Worm (Caenorhabditis elegans) whole organism, late embryonic: Measurements from ENCODE around the gene sfa-1.

ENCODE experiments used
- C08G9.2 ChIP-seq: sonication (generic microtip); optimal IDR thresholded peaks from 2 replicates; lab custom pipeline; 2016; ENCODE audit warnings: mild to moderate bottlenecking, missing genetic modification characterization, moderate library complexity, missing compliant biosample characterization
- C38D4.7 ChIP-seq: fragments of 200-800 bp; sonication (Bioruptor generic); optimal IDR thresholded peaks from 2 replicates; lab custom pipeline; 2018; ENCODE audit warnings: mild to moderate bottlenecking, missing genetic modification characterization, moderate library complexity, missing compliant biosample characterization
- F13H6.1 ChIP-seq: sonication (generic microtip); optimal IDR thresholded peaks from 2 replicates; lab custom pipeline; 2016; ENCODE audit warnings: missing genetic modification characterization, missing compliant biosample characterization
- K09A11.1 ChIP-seq: sonication (generic microtip); optimal IDR thresholded peaks from 2 replicates; lab custom pipeline; 2017; ENCODE audit warnings: antibody characterized with exemption, mild to moderate bottlenecking, missing genetic modification characterization, missing compliant biosample characterization; ENCODE audit not compliant: insufficient read depth
- ahr-1 ChIP-seq: sonication (generic microtip); optimal IDR thresholded peaks from 2 replicates; lab custom pipeline; 2016; ENCODE audit warnings: missing genetic modification characterization, missing compliant biosample characterization
- ama-1 ChIP-seq: fragments of 150-350 bp; optimal IDR thresholded peaks from 2 replicates; lab custom pipeline; 2014
- ceh-14 ChIP-seq: sonication (generic microtip); optimal IDR thresholded peaks from 2 replicates; lab custom pipeline; 2016; ENCODE audit warnings: missing genotype, missing genetic modification characterization, missing compliant biosample characterization
- ceh-18 ChIP-seq: sonication (generic microtip); optimal IDR thresholded peaks from 2 replicates; lab custom pipeline; 2016; ENCODE audit warnings: missing genetic modification characterization, missing compliant biosample characterization
- ceh-2 ChIP-seq: sonication (generic microtip); optimal IDR thresholded peaks from 2 replicates; lab custom pipeline; 2016; ENCODE audit warnings: missing genotype, missing genetic modification characterization, missing compliant biosample characterization
- ceh-22 ChIP-seq: sonication (generic microtip); optimal IDR thresholded peaks from 2 replicates; lab custom pipeline; 2017; ENCODE audit warnings: missing biosample characterization, missing genetic modification characterization
- ceh-30 ChIP-seq: fragments of 150-350 bp; optimal IDR thresholded peaks from 2 replicates; lab custom pipeline; 2014; ENCODE audit warnings: missing biosample characterization, missing genetic modification characterization
- ceh-34 ChIP-seq: sonication (generic microtip); optimal IDR thresholded peaks from 2 replicates; lab custom pipeline; 2016; ENCODE audit warnings: mild to moderate bottlenecking, missing genetic modification characterization, missing compliant biosample characterization
- ceh-45 ChIP-seq: fragments of 200-800 bp; sonication (Bioruptor generic); IDR thresholded peaks from 2 replicates; pipeline ENCODE4 v1.3.6; 2022; ENCODE audit warnings: missing genetic modification reagents, missing genetic modification characterization, missing compliant biosample characterization
- ceh-6 ChIP-seq: fragments of 200-800 bp; sonication (Bioruptor generic); optimal IDR thresholded peaks from 2 replicates; lab custom pipeline; 2018; ENCODE audit warnings: mild to moderate bottlenecking, missing genetic modification characterization, missing compliant biosample characterization
- che-1 ChIP-seq: sonication (generic microtip); optimal IDR thresholded peaks from 2 replicates; lab custom pipeline; 2016; ENCODE audit warnings: mild to moderate bottlenecking, missing genetic modification characterization, missing compliant biosample characterization
- dve-1 ChIP-seq: sonication (generic microtip); optimal IDR thresholded peaks from 2 replicates; lab custom pipeline; 2017; ENCODE audit warnings: antibody characterized with exemption, mild to moderate bottlenecking, missing genetic modification characterization, missing compliant biosample characterization
- elt-2 ChIP-seq: sonication (generic microtip); optimal IDR thresholded peaks from 2 replicates; lab custom pipeline; 2016; ENCODE audit warnings: missing genetic modification reagents, missing genetic modification characterization, missing compliant biosample characterization
- elt-4 ChIP-seq: sonication (generic microtip); optimal IDR thresholded peaks from 2 replicates; lab custom pipeline; 2016; ENCODE audit warnings: missing genetic modification characterization, missing compliant biosample characterization
- ets-4 ChIP-seq: sonication (generic microtip); optimal IDR thresholded peaks from 2 replicates; lab custom pipeline; 2016; ENCODE audit warnings: missing genetic modification characterization, missing compliant biosample characterization
- fax-1 ChIP-seq: sonication (generic microtip); optimal IDR thresholded peaks from 2 replicates; lab custom pipeline; 2016; ENCODE audit warnings: missing genotype, missing genetic modification characterization, missing compliant biosample characterization
- gmeb-2 ChIP-seq: sonication (generic microtip); optimal IDR thresholded peaks from 2 replicates; lab custom pipeline; 2016; ENCODE audit warnings: missing genetic modification characterization, inconsistent platforms, missing compliant biosample characterization
- hlh-15 ChIP-seq: sonication (generic microtip); optimal IDR thresholded peaks from 2 replicates; lab custom pipeline; 2016; ENCODE audit warnings: missing genetic modification characterization, missing compliant biosample characterization
- hlh-30 ChIP-seq: sonication (generic microtip); optimal IDR thresholded peaks from 2 replicates; lab custom pipeline; 2017; ENCODE audit warnings: antibody characterized with exemption, missing genetic modification characterization, missing compliant biosample characterization; ENCODE audit not compliant: insufficient read depth
- hlh-6 ChIP-seq: sonication (generic microtip); optimal IDR thresholded peaks from 2 replicates; lab custom pipeline; 2016; ENCODE audit warnings: missing genotype, missing genetic modification characterization, missing compliant biosample characterization
- hlh-8 ChIP-seq: sonication (generic microtip); optimal IDR thresholded peaks from 2 replicates; lab custom pipeline; 2016; ENCODE audit warnings: missing genotype, missing genetic modification characterization, missing compliant biosample characterization
- lin-11 ChIP-seq: fragments of 200-800 bp; sonication (Bioruptor generic); optimal IDR thresholded peaks from 2 replicates; lab custom pipeline; 2018; ENCODE audit warnings: mild to moderate bottlenecking, missing genetic modification characterization, missing compliant biosample characterization
- nfya-1 ChIP-seq: sonication (generic microtip); optimal IDR thresholded peaks from 2 replicates; lab custom pipeline; 2017; ENCODE audit warnings: missing genetic modification characterization, mild to moderate bottlenecking, missing compliant biosample characterization, antibody characterized with exemption, moderate library complexity
- nhr-232 ChIP-seq: sonication (generic microtip); optimal IDR thresholded peaks from 2 replicates; lab custom pipeline; 2016; ENCODE audit warnings: missing genetic modification characterization, missing compliant biosample characterization
- npax-4 ChIP-seq: sonication (generic microtip); optimal IDR thresholded peaks from 2 replicates; lab custom pipeline; 2016; ENCODE audit warnings: missing genetic modification characterization, missing compliant biosample characterization
- odd-2 ChIP-seq: sonication (generic microtip); optimal IDR thresholded peaks from 2 replicates; lab custom pipeline; 2017; ENCODE audit warnings: antibody characterized with exemption, mild to moderate bottlenecking, missing genetic modification characterization, missing compliant biosample characterization
- pag-3 ChIP-seq: sonication (generic microtip); optimal IDR thresholded peaks from 2 replicates; lab custom pipeline; 2016; ENCODE audit warnings: missing compliant biosample characterization, missing genetic modification characterization, borderline replicate concordance
- pqm-1 ChIP-seq: sonication (generic microtip); optimal IDR thresholded peaks from 2 replicates; lab custom pipeline; 2016; ENCODE audit warnings: missing genetic modification characterization, missing compliant biosample characterization
- pros-1 ChIP-seq: fragments of 150-350 bp; optimal IDR thresholded peaks from 2 replicates; lab custom pipeline; 2014; ENCODE audit warnings: missing biosample characterization, missing genetic modification reagents, missing genetic modification characterization
- ref-2 ChIP-seq: sonication (generic microtip); optimal IDR thresholded peaks from 2 replicates; lab custom pipeline; 2016; ENCODE audit warnings: missing genetic modification characterization, missing compliant biosample characterization
- rnt-1 ChIP-seq: sonication (generic microtip); optimal IDR thresholded peaks from 2 replicates; lab custom pipeline; 2016; ENCODE audit warnings: missing genetic modification characterization, missing compliant biosample characterization
- sox-4 ChIP-seq: sonication (generic microtip); optimal IDR thresholded peaks from 2 replicates; lab custom pipeline; 2017; ENCODE audit warnings: mild to moderate bottlenecking, missing genetic modification characterization, inconsistent platforms, missing compliant biosample characterization
- tbx-2 ChIP-seq: sonication (generic microtip); optimal IDR thresholded peaks from 2 replicates; lab custom pipeline; 2016; ENCODE audit warnings: missing genetic modification characterization, missing compliant biosample characterization
- tbx-7 ChIP-seq: sonication (generic microtip); optimal IDR thresholded peaks from 2 replicates; lab custom pipeline; 2016; ENCODE audit warnings: missing genotype, missing genetic modification characterization, missing compliant biosample characterization
- unc-3 ChIP-seq, 2 experiments: fragments of 200-800 bp in 1 of 2; sonication (Bioruptor generic) in 1 of 2; sonication (generic microtip) in 1 of 2; conservative IDR thresholded peaks in 1 of 2; optimal IDR thresholded peaks in 1 of 2; 2 replicates each; pipeline versions ENCODE4 v1.3.6 to Lab custom; 2016 to 2022; ENCODE audit warnings: missing compliant biosample characterization in 2 of 2, missing genetic modification characterization in 2 of 2, missing genetic modification reagents in 1 of 2
- unc-55 ChIP-seq: sonication (generic microtip); optimal IDR thresholded peaks from 2 replicates; lab custom pipeline; 2017; ENCODE audit warnings: missing biosample characterization, missing genetic modification reagents, missing genetic modification characterization
- zip-5 ChIP-seq: sonication (generic microtip); optimal IDR thresholded peaks from 2 replicates; lab custom pipeline; 2016; ENCODE audit warnings: missing genetic modification characterization, missing compliant biosample characterization
- ztf-16 ChIP-seq: sonication (generic microtip); optimal IDR thresholded peaks from 2 replicates; lab custom pipeline; 2017; ENCODE audit warnings: missing genetic modification characterization, missing compliant biosample characterization

Gene sfa-1

DNA sequence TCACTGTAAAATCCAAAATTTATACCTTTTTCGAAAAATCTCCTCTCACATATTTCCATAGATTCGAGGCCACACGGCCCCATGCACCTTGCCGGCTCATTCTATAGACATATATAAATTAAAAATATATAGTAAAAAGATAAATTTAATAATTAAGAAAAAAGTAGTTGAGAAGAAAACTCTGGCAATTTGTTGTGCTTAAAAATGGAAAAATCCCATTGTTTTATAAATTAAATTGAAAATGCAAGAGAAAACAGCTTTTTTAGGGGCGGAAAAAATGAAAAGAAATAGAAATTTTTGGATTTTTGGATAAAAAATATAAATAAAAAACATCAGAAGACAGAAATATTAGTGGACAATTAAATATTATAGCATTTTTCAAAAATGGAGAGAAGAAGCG lies 7.2 kb downstream of the sfa-1 start, which contains the start of gene Y116A8C.30 (continued):
- TF ChIP-seq ceh-45 (no peak), elt-2 (tag; lab: Kevin White, UChicago) (no peak)

DNA sequence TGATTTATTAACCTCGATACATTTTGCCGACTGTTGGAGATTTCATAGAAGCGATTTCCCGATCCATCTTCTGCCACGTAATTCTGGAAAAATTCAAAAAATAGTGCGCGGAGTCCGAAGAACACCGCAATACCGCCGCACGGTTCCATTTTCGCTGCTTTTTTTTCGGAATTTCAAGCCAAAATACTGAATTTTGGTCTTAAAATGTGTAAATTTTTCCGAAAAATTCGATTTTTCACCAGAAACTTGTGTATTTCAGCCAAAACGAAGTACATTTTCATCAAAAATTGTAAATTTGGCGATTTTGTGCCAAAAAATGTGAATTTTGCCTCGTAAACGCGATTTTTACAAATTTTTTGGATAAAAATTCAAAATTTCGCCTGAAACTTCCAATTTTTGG lies 7.7 kb downstream of the sfa-1 start:
- no peak for TF ChIP-seq ama-1 (lab: Kevin White, UChicago)
- no peak for TF ChIP-seq hlh-30 (tag; lab: Kevin White, UChicago)
- TF ChIP-seq F13H6.1 (tag; lab: Kevin White, UChicago), result no peak
- no peak for TF ChIP-seq npax-4 (tag; lab: Kevin White, UChicago)
- TF ChIP-seq che-1 (tag; lab: Kevin White, UChicago), result no peak
- TF ChIP-seq elt-2 (tag; lab: Kevin White, UChicago), result no peak
- no peak for TF ChIP-seq K09A11.1 (tag; lab: Kevin White, UChicago)
- TF ChIP-seq nhr-232 (tag; lab: Kevin White, UChicago), result no peak
- no peak for TF ChIP-seq rnt-1 (tag; lab: Kevin White, UChicago)
- no peak for TF ChIP-seq ahr-1 (tag; lab: Kevin White, UChicago)
- no peak for TF ChIP-seq pag-3
- no peak for TF ChIP-seq hlh-15 (tag; lab: Kevin White, UChicago)
- TF ChIP-seq pqm-1, result no peak

DNA sequence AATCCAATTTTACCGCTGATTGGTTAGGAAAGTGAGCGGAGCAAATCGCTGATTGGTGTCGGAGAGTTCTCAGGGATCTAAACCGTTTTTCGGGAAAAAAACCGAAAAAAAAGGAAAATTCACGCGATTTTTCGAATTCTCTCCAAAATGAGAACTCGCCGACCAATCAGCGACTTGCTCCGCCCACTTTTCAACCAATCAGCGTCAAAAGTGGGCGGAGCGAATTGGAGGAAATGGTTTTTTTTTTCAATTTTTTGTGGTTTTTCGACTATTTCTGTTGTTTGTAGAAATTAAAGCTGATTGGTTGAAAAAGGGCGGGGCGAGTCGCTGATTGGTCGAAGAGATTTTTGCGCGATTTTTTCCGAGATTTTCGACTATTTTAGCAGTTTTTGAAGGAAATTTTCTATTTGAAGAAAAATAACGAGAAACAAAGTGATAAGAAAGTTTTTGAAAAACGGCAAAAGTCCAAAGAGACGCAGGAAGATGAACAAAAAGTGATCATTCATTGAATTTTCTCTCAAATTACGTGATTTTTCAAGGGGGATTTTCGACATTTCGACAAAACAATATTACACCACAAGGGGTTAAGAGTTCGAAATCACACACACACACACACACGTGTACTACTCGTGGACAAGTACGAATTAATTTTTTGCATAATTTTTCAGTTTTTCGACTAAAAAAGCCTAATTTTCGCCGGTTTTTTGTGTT lies 10.0 kb downstream of the sfa-1 start:
- TF ChIP-seq nfya-1 (tag; lab: Kevin White, UChicago), result peak; percentile 92
- no peak for TF ChIP-seq unc-3 (GFP tag; conservative IDR thresholded peaks at IDR 0.05; lab: Robert Waterston, UW)
- no peak for TF ChIP-seq unc-3 (tag; optimal IDR thresholded peaks at IDR 0.05; lab: Kevin White, UChicago)
- no peak for TF ChIP-seq elt-2 (tag; lab: Kevin White, UChicago)
- TF ChIP-seq, all 69 proteins: peak for 1

DNA sequence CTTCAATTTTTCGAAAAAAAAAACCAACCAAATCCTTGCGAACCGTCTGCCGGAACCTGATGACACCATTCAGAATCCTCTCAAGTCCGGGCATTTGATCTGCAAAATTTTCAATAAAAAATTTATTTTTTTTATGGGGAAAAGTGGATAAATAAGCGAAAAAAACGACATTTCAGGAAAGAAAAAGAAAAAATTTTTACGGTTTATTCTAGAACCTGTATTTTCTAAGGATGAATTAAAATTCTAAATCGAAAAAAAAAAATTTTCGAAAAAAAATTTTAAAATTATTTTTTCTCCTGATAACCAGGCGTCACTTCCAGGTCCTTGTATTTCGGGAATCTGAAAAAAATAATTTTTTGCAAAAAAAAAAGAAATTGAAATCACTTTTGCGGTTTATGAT lies 10.6 kb downstream of the sfa-1 start, which contains the start of gene bca-2:
Gene bca-2, minus strand, starts transcription at position 101 of the 400 bp plus-strand sequence.
- TF ChIP-seq pqm-1, result no peak
- no peak for TF ChIP-seq C38D4.7 (GFP tag; lab: Kevin White, UChicago)
- TF ChIP-seq tbx-2 (tag; lab: Kevin White, UChicago), result no peak
- no peak for TF ChIP-seq unc-3 (GFP tag; conservative IDR thresholded peaks at IDR 0.05; lab: Robert Waterston, UW)
- TF ChIP-seq unc-3 (tag; optimal IDR thresholded peaks at IDR 0.05; lab: Kevin White, UChicago), result no peak
- TF ChIP-seq elt-4 (tag; lab: Kevin White, UChicago), result no peak
- TF ChIP-seq, all 69 proteins: peak for 0

DNA sequence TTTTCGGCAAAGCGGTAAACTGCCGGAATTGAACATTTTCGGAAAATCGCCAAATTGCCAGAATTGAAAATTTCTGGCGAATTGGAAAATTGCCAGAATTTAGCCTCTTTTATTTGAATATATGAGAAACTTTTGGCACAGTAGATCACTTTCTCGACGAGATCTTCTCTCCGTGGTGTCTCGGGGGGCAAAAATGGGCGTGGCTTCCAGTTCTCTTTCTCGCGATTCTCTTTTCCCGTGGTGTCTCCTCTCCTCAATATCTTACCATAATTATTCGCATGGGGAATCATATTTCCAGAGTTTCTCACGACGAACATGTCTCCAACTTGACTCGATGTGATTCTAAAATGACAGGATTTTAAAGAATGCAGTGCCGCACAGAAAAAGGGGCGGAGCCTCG lies 11.7 kb downstream of the sfa-1 start:
- no peak for TF ChIP-seq ceh-22 (tag; lab: Kevin White, UChicago)
- peak; percentile 26 for TF ChIP-seq rnt-1 (tag; lab: Kevin White, UChicago)
- TF ChIP-seq ceh-34 (tag; lab: Kevin White, UChicago), result peak; percentile 56
- TF ChIP-seq zip-5 (tag; lab: Kevin White, UChicago), result peak; percentile 38
- peak; percentile 18 for TF ChIP-seq ahr-1 (tag; lab: Kevin White, UChicago)
- peak; percentile 19 for TF ChIP-seq ceh-14 (tag; lab: Kevin White, UChicago)
- no peak for TF ChIP-seq ceh-6 (GFP tag; lab: Kevin White, UChicago)
- TF ChIP-seq sox-4 (tag; lab: Kevin White, UChicago), result no peak
- TF ChIP-seq ets-4, result peak; percentile 10
- peak; percentile 84 for TF ChIP-seq ref-2 (tag; lab: Kevin White, UChicago)
- TF ChIP-seq ceh-30 (tag; lab: Kevin White, UChicago), result no peak
- no peak for TF ChIP-seq che-1 (tag; lab: Kevin White, UChicago)
- TF ChIP-seq ceh-18, result no peak
- TF ChIP-seq elt-2 (tag; lab: Kevin White, UChicago), result no peak
- TF ChIP-seq gmeb-2 (tag; lab: Kevin White, UChicago), result no peak
- TF ChIP-seq dve-1 (tag; lab: Kevin White, UChicago), result no peak
- no peak for TF ChIP-seq pros-1
- TF ChIP-seq odd-2 (tag; lab: Kevin White, UChicago), result no peak
- peak; percentile 65 for TF ChIP-seq C08G9.2 (tag; lab: Kevin White, UChicago)
- TF ChIP-seq unc-55 (GFP tag; lab: Kevin White, UChicago), result no peak
- TF ChIP-seq ceh-2 (tag; lab: Kevin White, UChicago), result peak; percentile 72
- peak; percentile 43 for TF ChIP-seq hlh-6 (tag; lab: Kevin White, UChicago)
- TF ChIP-seq ztf-16 (tag; lab: Kevin White, UChicago), result no peak
- TF ChIP-seq pqm-1, result no peak
- no peak for TF ChIP-seq lin-11
- peak; percentile 52 for TF ChIP-seq tbx-7 (tag; lab: Kevin White, UChicago)
- TF ChIP-seq hlh-8, result no peak
- peak; percentile 61 for TF ChIP-seq fax-1
